Worm (Caenorhabditis elegans) whole organism, L2 larva: ENCODE results near the gene ifbp-1.

Source experiments
- dmd-4 ChIP-seq: sonication (generic microtip); optimal IDR thresholded peaks from 2 replicates; lab custom pipeline; 2017; ENCODE audit warnings: missing biosample characterization, missing genetic modification characterization
- elt-1 ChIP-seq: fragments of 150-350 bp; optimal IDR thresholded peaks from 2 replicates; lab custom pipeline; 2014; ENCODE audit warnings: missing biosample characterization, missing genetic modification characterization
- nhr-77 ChIP-seq: fragments of 150-350 bp; optimal IDR thresholded peaks from 2 replicates; lab custom pipeline; 2014; ENCODE audit warnings: missing biosample characterization, missing genetic modification characterization
- skn-1 ChIP-seq: sonication (generic microtip); optimal IDR thresholded peaks from 2 replicates; lab custom pipeline; 2017; ENCODE audit warnings: missing biosample characterization, missing genetic modification characterization
- snpc-4 ChIP-seq: fragments of 150-350 bp; optimal IDR thresholded peaks from 2 replicates; lab custom pipeline; 2014; ENCODE audit warnings: missing biosample characterization, missing genetic modification characterization

DNA sequence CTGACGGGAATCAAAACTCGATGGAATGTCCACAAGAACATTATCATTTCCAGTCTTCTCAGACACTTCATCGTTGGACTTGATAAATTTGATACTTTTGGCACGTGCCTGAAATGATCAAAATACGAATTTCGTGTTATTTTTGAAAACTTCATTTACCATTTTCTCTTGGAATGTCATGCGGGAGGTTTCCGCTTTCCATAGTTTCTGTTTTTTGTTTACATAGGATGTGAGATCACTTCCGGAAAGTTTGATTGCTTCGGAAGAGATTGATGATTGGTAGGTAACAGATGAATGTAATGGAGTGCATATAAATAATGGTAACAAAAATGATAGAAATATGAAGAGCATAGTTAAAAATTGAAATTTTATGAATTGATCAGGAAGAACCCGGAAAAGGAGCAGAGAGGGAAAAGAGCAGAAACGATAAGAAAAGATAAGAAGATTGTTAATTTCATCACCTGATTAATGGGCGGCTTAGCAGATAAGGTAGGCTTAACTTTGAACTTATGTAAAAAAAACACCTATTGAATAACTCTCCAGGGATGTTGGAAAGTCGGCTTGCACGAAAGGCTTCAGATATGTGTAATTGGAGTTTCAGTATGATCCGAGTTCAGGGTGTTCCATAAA lies 22.3 kb downstream of the ifbp-1 start, which contains the start of gene F32H5.1:
- TF ChIP-seq elt-1 (tag; lab: Kevin White, UChicago) (no peak), snpc-4 (no peak), dmd-4 (tag; lab: Kevin White, UChicago) (no peak), nhr-77 (tag; lab: Kevin White, UChicago) (no peak), skn-1 (tag; lab: Kevin White, UChicago) (no peak)
